Worm (Caenorhabditis elegans) whole organism, midembryonic: ENCODE results near the gene K02E10.6.

Source experiments
- T22C8.4 ChIP-seq: fragments of 200-800 bp; sonication (Bioruptor generic); IDR thresholded peaks from 2 replicates; pipeline ENCODE4 v1.3.6; 2022; ENCODE audit warnings: missing genetic modification characterization, missing compliant biosample characterization
- cog-1 ChIP-seq: sonication (generic microtip); optimal IDR thresholded peaks from 2 replicates; lab custom pipeline; 2016; ENCODE audit warnings: missing genetic modification characterization, missing compliant biosample characterization
- flt-1 ChIP-seq: fragments of 200-800 bp; sonication (Bioruptor generic); IDR thresholded peaks from 2 replicates; pipeline ENCODE4 v1.3.6; 2022; ENCODE audit warnings: missing genetic modification characterization, missing compliant biosample characterization
- klf-2 ChIP-seq: fragments of 200-800 bp; sonication (Bioruptor generic); conservative IDR thresholded peaks from 2 replicates; pipeline ENCODE4 v1.3.6; 2022; ENCODE audit warnings: missing genetic modification reagents, missing genetic modification characterization, missing compliant biosample characterization
- med-1 ChIP-seq: sonication (generic microtip); optimal IDR thresholded peaks from 2 replicates; lab custom pipeline; 2017; ENCODE audit warnings: missing genetic modification characterization, mild to moderate bottlenecking, missing compliant biosample characterization, antibody characterized with exemption, missing genetic modification reagents; ENCODE audit not compliant: insufficient read depth
- ref-1 ChIP-seq: fragments of 200-800 bp; sonication (Bioruptor generic); conservative IDR thresholded peaks from 2 replicates; pipeline ENCODE4 v1.3.6; 2022; ENCODE audit warnings: missing genetic modification reagents, missing genetic modification characterization, missing compliant biosample characterization
- tab-1 ChIP-seq: fragments of 200-800 bp; sonication (Bioruptor generic); IDR thresholded peaks from 2 replicates; pipeline ENCODE4 v1.3.6; 2022; ENCODE audit warnings: missing genetic modification characterization, missing compliant biosample characterization
- ztf-23 ChIP-seq: fragments of 200-800 bp; sonication (Bioruptor generic); IDR thresholded peaks from 2 replicates; pipeline ENCODE4 v1.3.6; 2022; ENCODE audit warnings: missing genetic modification reagents, missing genetic modification characterization, missing compliant biosample characterization
- ztf-29 ChIP-seq: fragments of 200-800 bp; sonication (Bioruptor generic); IDR thresholded peaks from 2 replicates; pipeline ENCODE4 v1.3.6; 2022; ENCODE audit warnings: missing genetic modification reagents, missing genetic modification characterization, missing compliant biosample characterization

K02E10.6 gene

DNA sequence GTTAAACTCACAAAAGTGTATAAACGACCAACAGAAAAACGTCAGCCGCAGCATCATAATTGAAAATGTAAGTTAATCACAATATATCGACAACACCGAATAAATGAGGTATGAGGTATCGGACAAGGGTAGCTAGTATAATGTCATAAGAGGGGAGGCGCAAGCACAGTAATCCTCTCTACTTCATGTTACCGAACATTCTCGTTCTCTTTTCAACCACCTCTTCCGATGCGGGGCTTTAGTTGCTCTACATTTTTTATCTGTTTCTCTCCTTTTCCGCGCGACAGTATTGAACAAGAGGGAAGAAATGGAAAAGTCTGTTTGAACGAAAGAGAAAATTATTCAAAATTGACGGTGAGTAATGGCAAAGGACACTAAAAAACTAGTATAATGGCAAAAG lies 6.7 kb downstream of the K02E10.6 start, which contains the start of gene R04B3.3:
Gene R04B3.3 (minus strand): TSS at position 101 of the 400 bp plus-strand sequence.
- TF ChIP-seq flt-1 (GFP tag; lab: Robert Waterston, UW) (no peak), tab-1 (no peak), ztf-23 (GFP tag; lab: Robert Waterston, UW) (no peak), klf-2 (GFP tag; lab: Robert Waterston, UW) (no peak), ztf-29 (GFP tag; lab: Robert Waterston, UW) (no peak), cog-1 (no peak), ref-1 (GFP tag; lab: Robert Waterston, UW) (no peak), T22C8.4 (GFP tag; lab: Robert Waterston, UW) (no peak), med-1 (no peak)

ce11 chrX:2473618-2474017 lies 9.0 kb downstream of the K02E10.6 start, which contains the start of gene R04B3.2:
Gene R04B3.2 (minus strand): TSS chrX:2473718.
- TF ChIP-seq ztf-29 (GFP tag; lab: Robert Waterston, UW) (no peak), med-1 (no peak), klf-2 (GFP tag; lab: Robert Waterston, UW) (no peak), ref-1 (GFP tag; lab: Robert Waterston, UW) (no peak), flt-1 (GFP tag; lab: Robert Waterston, UW) (no peak), tab-1 (no peak), cog-1 (no peak), ztf-23 (GFP tag; lab: Robert Waterston, UW) (no peak), T22C8.4 (GFP tag; lab: Robert Waterston, UW) (no peak)

DNA sequence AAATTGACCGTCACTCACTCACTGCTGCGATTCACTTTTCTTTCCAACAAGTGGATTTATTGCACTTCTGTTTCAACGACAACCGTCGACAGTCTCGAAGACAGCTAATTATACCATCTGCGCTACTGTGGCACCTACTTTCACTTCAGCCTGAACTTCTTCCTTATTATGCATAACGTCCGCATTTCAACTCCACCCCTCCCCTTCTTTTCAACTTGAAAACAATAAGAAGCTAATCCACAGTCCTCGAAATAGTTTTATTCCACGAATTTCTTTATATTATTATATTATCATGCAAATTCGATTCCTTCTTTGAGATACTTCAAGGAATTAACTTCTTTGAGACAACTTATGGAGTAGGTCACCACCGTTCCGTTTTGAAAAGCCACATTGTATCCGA lies 11.3 kb downstream of the K02E10.6 start, which contains the start of gene R04B3.1:
Gene R04B3.1 (minus strand): TSS at position 101 of the 400 bp plus-strand sequence.
- TF ChIP-seq ztf-23 (GFP tag; lab: Robert Waterston, UW) (no peak), ref-1 (GFP tag; lab: Robert Waterston, UW) (no peak), med-1 (no peak), ztf-29 (GFP tag; lab: Robert Waterston, UW) (no peak), klf-2 (GFP tag; lab: Robert Waterston, UW) (no peak)

DNA sequence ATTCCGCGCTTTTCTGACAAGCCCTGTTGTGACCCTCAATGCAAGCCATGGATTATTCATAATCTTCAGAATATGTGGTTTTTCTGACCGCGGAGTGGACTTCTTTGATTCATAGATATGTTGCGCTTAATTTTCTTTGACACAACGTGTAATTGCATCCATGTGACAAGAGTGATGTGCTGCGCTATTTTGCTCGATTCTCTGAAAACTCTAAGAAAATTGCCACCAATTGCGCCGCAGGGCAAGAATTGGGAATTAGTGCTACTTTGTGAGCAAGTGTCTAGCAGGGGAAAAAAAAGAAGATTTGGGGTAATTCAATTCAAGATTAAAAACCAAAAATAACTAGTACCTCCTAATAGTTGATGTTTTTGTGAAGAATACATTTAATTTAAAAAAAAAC lies 18.5 kb downstream of the K02E10.6 start:
- TF ChIP-seq ref-1 (GFP tag; lab: Robert Waterston, UW): no peak
- TF ChIP-seq ztf-29 (GFP tag; lab: Robert Waterston, UW): no peak

DNA sequence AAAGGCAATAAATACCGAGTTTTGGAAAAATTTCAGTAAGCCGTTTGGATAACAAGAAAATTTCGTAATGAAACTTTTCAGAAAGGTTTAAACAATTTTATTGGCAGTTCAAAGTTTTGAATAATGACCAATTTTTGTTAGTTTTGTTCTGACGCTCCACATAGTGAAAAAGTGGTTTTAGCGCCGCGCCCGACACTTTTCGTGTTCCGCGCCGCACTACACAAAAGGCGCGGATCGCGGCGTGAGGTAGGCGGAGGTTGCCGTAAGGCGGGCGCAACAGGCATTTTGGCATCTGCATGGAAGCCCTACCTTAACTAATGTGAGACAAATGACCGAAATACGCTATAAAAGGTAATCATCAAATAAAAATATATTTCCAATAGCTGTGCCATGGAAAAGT lies 20.8 kb downstream of the K02E10.6 start:
- TF ChIP-seq tab-1: no peak
- TF ChIP-seq flt-1 (GFP tag; lab: Robert Waterston, UW): no peak
- no peak for TF ChIP-seq klf-2 (GFP tag; lab: Robert Waterston, UW)
- TF ChIP-seq T22C8.4 (GFP tag; lab: Robert Waterston, UW): no peak
- TF ChIP-seq ztf-29 (GFP tag; lab: Robert Waterston, UW): no peak
- TF ChIP-seq ref-1 (GFP tag; lab: Robert Waterston, UW): no peak
- no peak for TF ChIP-seq ztf-23 (GFP tag; lab: Robert Waterston, UW)
- no peak for TF ChIP-seq cog-1
- TF ChIP-seq med-1: no peak

- TF ChIP-seq T22C8.4 (GFP tag; lab: Robert Waterston, UW) (no peak), ztf-29 (GFP tag; lab: Robert Waterston, UW) (no peak), klf-2 (GFP tag; lab: Robert Waterston, UW) (no peak), tab-1 (no peak)
Observed at ce11 chrX:2459793-2460192, 22.8 kb downstream of the K02E10.6 start, which contains the start of gene fox-1. Gene fox-1 (minus strand): TSS chrX:2459893.

- TF ChIP-seq cog-1: no peak
- TF ChIP-seq ref-1 (GFP tag; lab: Robert Waterston, UW): no peak
- no peak for TF ChIP-seq ztf-23 (GFP tag; lab: Robert Waterston, UW)
- no peak for TF ChIP-seq klf-2 (GFP tag; lab: Robert Waterston, UW)
- TF ChIP-seq tab-1: no peak
- no peak for TF ChIP-seq ztf-29 (GFP tag; lab: Robert Waterston, UW)
- TF ChIP-seq flt-1 (GFP tag; lab: Robert Waterston, UW): no peak
- no peak for TF ChIP-seq med-1
Observed at ce11 chrX:2457461-2457860, 25.1 kb downstream of the K02E10.6 start.

ce11 chrX:2456141-2456540 lies 26.4 kb downstream of the K02E10.6 start:
- TF ChIP-seq cog-1: no peak
- no peak for TF ChIP-seq flt-1 (GFP tag; lab: Robert Waterston, UW)
- no peak for TF ChIP-seq klf-2 (GFP tag; lab: Robert Waterston, UW)
- TF ChIP-seq ztf-23 (GFP tag; lab: Robert Waterston, UW): no peak
- no peak for TF ChIP-seq tab-1
- no peak for TF ChIP-seq T22C8.4 (GFP tag; lab: Robert Waterston, UW)
- TF ChIP-seq med-1: no peak
- no peak for TF ChIP-seq ref-1 (GFP tag; lab: Robert Waterston, UW)
- TF ChIP-seq ztf-29 (GFP tag; lab: Robert Waterston, UW): no peak

DNA sequence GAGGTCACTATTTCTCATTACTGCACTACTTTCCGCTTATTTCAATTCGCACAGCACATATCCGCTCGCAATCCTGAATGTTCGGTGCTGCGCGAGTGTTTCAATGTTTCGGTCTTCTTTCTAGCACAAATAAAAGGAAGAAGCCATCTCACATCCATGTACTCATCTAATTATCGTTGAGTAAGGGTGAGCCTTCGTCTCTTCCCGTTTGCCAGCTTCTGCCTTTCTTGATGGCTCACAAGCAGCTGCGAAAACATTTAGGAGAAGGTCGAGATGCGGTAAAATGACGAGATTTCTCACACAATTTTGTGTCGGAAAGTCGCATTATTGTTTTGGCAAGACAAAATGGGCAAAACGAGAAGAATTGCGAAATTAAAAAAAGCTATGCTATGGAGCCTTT lies 27.7 kb downstream of the K02E10.6 start:
- TF ChIP-seq flt-1 (GFP tag; lab: Robert Waterston, UW): no peak
- TF ChIP-seq tab-1: no peak
- TF ChIP-seq klf-2 (GFP tag; lab: Robert Waterston, UW): no peak
- TF ChIP-seq ref-1 (GFP tag; lab: Robert Waterston, UW): no peak
- no peak for TF ChIP-seq T22C8.4 (GFP tag; lab: Robert Waterston, UW)
- TF ChIP-seq ztf-23 (GFP tag; lab: Robert Waterston, UW): no peak
- TF ChIP-seq cog-1: no peak
- TF ChIP-seq med-1: no peak
- no peak for TF ChIP-seq ztf-29 (GFP tag; lab: Robert Waterston, UW)

DNA sequence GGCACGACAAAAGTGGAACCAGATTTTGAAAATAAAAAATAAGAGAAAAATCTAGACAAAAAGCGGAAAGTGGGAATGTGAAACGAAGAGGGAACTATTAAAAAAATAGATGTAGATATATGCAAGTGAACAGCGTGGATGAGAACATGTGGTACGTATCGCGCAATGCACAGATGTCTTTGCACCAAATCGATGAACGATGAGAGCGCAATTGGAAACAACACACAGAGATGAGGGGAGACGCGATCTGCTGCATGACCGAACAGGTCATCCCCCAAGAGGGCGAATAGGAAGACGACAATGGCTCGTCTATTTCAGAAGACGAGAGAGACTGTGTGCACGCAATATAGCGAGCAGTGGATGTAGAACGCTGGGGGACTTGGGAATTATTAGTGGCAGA lies 29.9 kb downstream of the K02E10.6 start:
- no peak for TF ChIP-seq klf-2 (GFP tag; lab: Robert Waterston, UW)
- TF ChIP-seq flt-1 (GFP tag; lab: Robert Waterston, UW): 0 out of 2 replicates have a peak, but pooled peaks have one; percentile 25
- 0 out of 2 replicates have a peak, but pooled peaks have one; percentile 53 for TF ChIP-seq tab-1
